Fruit fly (Drosophila melanogaster) whole organism: ENCODE measurements around the gene Hacd2.

Experiments
- CG8478 ChIP-seq: fragments of >200 bp; optimal IDR thresholded peaks from 2 replicates; lab custom pipeline; 2018; ENCODE audit warnings: inconsistent platforms
- Dll ChIP-seq: fragments of >200 bp; optimal IDR thresholded peaks from 2 replicates; lab custom pipeline; 2017
- EcR ChIP-seq, 2 experiments: fragments of >200 bp; optimal IDR thresholded peaks; 2 replicates each; lab custom pipeline; 2017; ENCODE audit warnings: missing biosample characterization in 2 of 2, missing genetic modification characterization in 2 of 2, missing genetic modification reagents in 2 of 2
- pan ChIP-seq: fragments of >200 bp; optimal IDR thresholded peaks from 2 replicates; lab custom pipeline; 2017
- psq ChIP-seq: fragments of >200 bp; optimal IDR thresholded peaks from 2 replicates; lab custom pipeline; 2017
- usp ChIP-seq: fragments of >200 bp; optimal IDR thresholded peaks from 2 replicates; lab custom pipeline; 2017; ENCODE audit warnings: missing biosample characterization, missing genetic modification characterization, mixed read lengths

Hacd2 gene

DNA sequence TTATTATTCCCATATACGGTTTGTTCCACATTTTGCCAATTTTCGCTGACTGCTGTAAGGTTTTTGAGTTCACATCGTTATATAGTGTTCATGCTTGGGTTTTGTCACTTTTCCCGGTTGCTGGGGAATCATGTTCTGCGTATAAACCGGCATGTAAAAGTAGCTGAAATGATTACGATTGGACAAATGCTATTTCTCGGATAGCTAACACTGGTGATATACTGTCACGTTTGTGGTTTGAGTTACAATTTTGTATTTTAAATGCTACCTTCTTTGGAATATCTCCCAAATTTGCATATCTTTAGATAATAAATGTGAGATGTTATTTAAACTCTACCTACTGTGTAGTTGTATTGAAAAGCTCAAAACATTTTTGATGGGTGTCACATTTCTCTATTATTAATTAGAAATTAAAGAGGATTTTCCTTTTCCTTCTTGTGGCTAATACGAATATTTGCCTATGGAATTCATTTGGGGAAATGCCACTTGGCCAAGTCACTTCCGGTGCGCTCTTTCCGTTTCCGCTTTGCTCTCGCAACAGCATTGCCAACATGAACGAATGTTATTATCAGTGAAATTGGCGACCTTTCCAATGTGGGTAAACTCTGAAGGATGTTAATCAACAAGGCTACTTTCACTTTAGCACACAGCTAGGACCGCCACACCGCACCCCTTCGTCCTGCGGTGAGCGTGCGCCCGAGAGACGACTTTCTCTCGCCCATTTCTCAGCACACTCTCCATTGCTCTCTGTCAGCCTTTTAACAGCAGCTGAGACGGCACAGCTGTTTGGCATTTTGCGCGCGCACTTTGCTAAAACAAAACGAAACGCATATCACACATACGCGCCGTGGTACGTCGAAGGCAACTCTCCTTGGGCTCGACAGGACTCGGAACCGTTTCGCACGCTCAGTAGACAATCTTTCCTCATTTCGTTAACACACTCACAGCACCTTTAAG lies 30.6 kb downstream of the Hacd2 start, which contains the start of the genes CG16956, CG42784 and CG43850:
TSS of gene CG16956 (minus strand) at position 51 of the 957 bp plus-strand sequence.
TSS of gene CG42784 (plus strand) at position 907 of the 957 bp plus-strand sequence.
TSS of gene CG43850 (plus strand) at position 907 of the 957 bp plus-strand sequence.
- TF ChIP-seq EcR (GFP tag; optimal IDR thresholded peaks at IDR 0.05; lab: Kevin White, UChicago) (no peak), usp (GFP tag; lab: Kevin White, UChicago) (no peak), CG8478 (lab: Kevin White, UChicago) (no peak), pan (lab: Kevin White, UChicago) (no peak), Dll (no peak), psq (lab: Kevin White, UChicago) (no peak)

DNA sequence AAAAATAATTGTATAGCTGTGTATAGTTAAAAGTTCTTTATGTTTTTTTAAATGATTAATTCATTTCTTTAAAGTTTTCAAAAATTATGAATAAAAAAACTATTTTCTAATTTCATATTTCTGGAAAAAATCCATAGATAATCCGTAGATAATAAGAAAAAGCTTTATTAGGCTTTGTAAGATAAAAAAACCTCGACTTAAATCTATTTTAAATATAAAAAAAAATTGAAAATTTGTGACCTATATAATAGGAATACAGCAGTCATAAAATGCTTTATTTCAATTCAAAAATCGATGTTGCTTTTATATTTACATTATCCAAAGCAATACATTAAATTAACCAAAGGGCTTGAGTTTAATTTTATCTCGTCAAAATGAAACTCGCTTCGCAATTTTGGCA lies 33.2 kb downstream of the Hacd2 start, which contains the start of gene Flad2:
TSS of gene Flad2 (plus strand) at position 301 of the 400 bp plus-strand sequence.
- TF ChIP-seq CG8478 (lab: Kevin White, UChicago) (no peak), Dll (no peak), EcR (GFP tag; optimal IDR thresholded peaks at IDR 0.05; lab: Kevin White, UChicago) (no peak), pan (lab: Kevin White, UChicago) (no peak), usp (GFP tag; lab: Kevin White, UChicago) (no peak), psq (lab: Kevin White, UChicago) (no peak)

DNA sequence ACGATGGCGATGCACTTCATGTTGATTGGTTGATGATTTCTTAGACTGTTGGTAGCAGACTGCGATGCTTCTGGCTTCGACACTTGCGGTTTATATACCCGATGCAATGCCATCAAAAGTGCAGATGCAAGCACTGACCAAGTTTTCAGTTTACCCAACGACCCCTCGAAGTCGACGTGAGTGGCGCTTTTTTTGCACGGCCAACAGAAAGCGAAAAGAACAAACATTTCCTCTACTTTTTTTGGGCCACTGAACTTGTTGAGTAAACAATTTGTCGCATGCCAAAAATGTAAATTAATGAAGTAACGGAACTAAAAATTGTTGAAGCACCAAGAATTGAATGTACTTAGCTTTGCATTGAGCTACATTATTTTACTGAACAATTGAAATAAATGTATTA lies 33.9 kb downstream of the Hacd2 start, which contains the start of gene Vm34Ca:
TSS of gene Vm34Ca (minus strand) at position 66 of the 400 bp plus-strand sequence.
- no peak for TF ChIP-seq EcR (GFP tag; optimal IDR thresholded peaks at IDR 0.05; lab: Kevin White, UChicago)

DNA sequence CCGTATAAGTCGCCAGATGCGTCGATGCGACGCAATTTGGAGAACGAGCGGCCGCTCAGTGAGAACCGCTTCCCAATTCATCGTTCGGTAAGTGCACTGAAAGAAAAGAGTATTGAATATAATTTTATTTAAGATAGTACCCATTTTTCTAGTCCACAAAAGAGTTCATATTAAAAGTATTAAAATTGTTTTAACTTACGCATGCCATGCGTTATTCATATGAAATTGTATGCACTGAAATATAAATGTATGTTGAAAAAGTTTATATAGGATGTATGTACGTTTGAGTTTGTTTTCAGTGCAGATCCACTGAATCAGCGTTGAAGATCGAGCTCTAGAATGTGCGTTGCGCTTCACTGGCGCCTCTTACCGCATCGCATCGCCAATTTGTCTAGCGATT lies 45.9 kb downstream of the Hacd2 start:
- TF ChIP-seq usp (GFP tag; lab: Kevin White, UChicago) (no peak), psq (lab: Kevin White, UChicago) (no peak), pan (lab: Kevin White, UChicago) (no peak), Dll (no peak), EcR (GFP tag; optimal IDR thresholded peaks at IDR 0.05; lab: Kevin White, UChicago) (no peak), CG8478 (lab: Kevin White, UChicago) (no peak)

DNA sequence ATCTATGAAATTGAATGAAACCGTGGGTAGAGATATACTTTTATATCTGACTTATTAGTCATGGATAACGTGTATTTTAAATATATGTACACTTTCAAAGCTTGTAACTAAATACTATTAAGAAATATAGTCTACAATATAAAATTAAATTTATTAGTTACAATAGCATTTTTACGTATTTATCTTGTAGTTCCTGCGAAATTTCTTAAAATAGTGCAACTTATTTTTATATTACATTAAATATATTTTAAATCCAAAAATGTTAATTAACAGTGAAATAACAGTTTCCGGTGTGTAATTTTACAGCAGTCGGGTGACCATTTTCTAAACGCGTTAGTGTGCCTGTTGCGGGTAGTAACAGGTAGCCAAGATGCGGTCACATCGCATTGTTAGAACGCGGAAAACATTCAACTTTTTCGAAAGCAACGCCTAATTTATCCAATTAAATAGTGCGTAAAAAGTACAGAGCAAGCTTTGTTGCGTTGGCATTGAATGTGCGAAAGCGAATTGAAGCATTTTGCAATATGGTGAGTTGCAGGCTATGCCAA lies 46.8 kb downstream of the Hacd2 start, which contains the start of the genes CG10859 and CG7110:
TSS of gene CG10859 (minus strand) at position 51 of the 548 bp plus-strand sequence.
TSS of gene CG7110 (plus strand) at position 378 of the 548 bp plus-strand sequence.
- TF ChIP-seq CG8478 (lab: Kevin White, UChicago) (no peak), psq (lab: Kevin White, UChicago) (no peak), usp (GFP tag; lab: Kevin White, UChicago) (no peak), pan (lab: Kevin White, UChicago) (no peak), EcR (GFP tag; optimal IDR thresholded peaks at IDR 0.05; lab: Kevin White, UChicago) (no peak), Dll (no peak)

DNA sequence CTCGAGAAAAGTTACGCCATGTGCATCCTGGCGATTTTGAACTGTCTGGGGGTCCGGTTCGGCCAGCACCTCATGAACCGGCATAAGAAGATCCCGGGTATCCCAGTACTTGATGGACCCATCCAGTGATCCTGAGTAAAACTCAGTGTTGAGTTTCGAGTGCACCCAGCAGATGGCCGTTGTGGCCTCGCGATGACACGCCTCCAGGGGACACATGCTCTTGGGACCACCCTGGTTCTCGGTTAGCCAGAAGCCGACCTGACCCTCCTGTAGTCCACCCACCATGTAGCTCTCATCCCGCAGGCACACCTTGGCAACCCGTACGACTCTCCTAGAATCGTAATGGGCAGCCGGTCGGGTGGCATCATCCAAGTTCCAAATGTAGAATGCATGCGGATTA lies 48.1 kb downstream of the Hacd2 start:
- TF ChIP-seq psq (lab: Kevin White, UChicago) (no peak), EcR (GFP tag; optimal IDR thresholded peaks at IDR 0.05; lab: Kevin White, UChicago) (no peak), usp (GFP tag; lab: Kevin White, UChicago) (no peak), Dll (no peak), pan (lab: Kevin White, UChicago) (no peak), CG8478 (lab: Kevin White, UChicago) (no peak)

DNA sequence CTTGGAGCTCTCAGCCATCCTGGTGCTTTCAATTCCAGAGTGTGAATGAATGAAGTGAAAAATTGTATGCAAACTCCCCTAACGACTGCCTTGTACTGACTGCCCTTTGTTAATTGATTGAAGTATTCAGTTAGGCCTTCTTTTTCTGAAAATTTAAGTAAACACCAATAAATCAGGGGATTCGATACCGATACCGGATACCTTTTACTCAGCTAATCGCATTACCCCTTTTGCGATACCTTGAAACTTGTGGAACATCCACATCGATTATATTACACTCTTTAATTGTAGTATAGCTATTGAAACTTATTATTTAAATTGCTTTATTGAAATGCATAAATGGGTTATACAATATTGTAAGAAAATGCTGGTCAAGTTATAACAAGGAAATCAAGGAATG lies 49.4 kb downstream of the Hacd2 start, which contains the start of gene CG16957:
TSS of gene CG16957 (minus strand) at position 101 of the 400 bp plus-strand sequence.
- TF ChIP-seq Dll (no peak), pan (lab: Kevin White, UChicago) (no peak), EcR (GFP tag; optimal IDR thresholded peaks at IDR 0.05; lab: Kevin White, UChicago) (no peak), usp (GFP tag; lab: Kevin White, UChicago) (no peak), psq (lab: Kevin White, UChicago) (no peak), CG8478 (lab: Kevin White, UChicago) (no peak)

DNA sequence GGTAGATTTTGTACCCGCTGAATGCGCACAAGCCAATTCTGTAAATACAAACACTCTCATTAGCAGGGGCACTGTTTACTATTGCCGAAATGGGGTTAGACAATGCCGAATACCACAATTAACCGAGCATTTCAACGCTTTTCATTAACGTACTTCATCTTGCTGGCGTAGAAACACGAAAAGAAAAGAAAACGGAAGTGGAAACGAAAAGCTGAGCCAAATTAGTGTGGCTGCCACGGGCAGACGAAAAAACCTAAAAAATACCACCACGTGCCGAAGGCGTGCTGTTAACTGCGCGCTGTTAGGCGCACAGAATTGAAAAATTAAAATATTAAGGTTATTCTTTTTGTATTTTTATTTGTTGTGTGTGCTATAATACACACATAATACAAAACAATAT lies 50.5 kb downstream of the Hacd2 start, which contains the start of gene RpL24:
TSS of gene RpL24 (minus strand) at position 229 of the 400 bp plus-strand sequence.
- TF ChIP-seq usp (GFP tag; lab: Kevin White, UChicago) (no peak), psq (lab: Kevin White, UChicago) (no peak), pan (lab: Kevin White, UChicago) (no peak), EcR (GFP tag; optimal IDR thresholded peaks at IDR 0.05; lab: Kevin White, UChicago) (no peak), Dll (no peak), CG8478 (lab: Kevin White, UChicago) (no peak)
